Worm (Caenorhabditis elegans) whole organism, dauer: ENCODE measurements around the gene grl-23.

ENCODE experiments used
- unc-62 ChIP-seq: sonication (generic microtip); optimal IDR thresholded peaks from 2 replicates; lab custom pipeline; 2017; ENCODE audit warnings: missing biosample characterization, missing genetic modification reagents, missing genetic modification characterization

The grl-23 gene

DNA sequence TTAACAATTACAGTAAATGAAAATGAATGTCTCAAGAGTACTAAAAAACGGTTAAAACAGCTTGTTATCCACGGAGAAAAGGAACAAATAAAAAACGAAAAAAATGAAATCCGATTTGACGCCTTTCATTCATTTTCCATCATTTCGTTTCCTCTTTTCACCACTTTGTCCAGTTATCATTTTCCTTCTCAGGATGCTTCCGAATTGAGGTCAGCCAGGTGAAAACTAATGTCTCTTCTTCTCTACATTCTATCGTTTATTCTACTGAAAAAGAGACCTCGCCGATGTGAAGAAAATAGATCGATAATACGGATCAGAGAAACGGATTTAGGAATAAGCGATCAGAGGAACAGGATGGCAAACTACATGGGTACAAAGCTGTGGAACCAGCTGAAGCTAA, 50.6 kb downstream of the grl-23 start:
- no peak for TF ChIP-seq unc-62

DNA sequence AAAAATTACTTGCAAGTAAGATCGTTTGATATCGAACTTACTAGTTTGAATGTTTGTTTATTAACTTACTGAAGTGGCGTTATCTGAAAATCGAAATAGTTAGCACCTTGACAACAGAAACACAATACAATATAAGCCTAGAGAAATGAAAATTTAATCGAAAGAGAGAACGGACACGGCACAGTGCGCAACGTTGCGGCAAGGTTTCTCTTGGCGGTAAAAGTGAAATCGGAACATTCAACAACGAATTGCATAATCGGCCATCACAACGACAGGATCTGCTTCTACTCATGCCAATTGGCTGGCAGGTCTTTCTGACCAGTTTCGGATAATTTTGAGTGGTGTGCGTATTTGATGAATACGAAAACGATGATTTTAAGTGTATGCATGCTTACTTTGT, 51.2 kb downstream of the grl-23 start, which contains the start of gene dyf-4:
Gene dyf-4, minus strand, starts transcription at position 213 of the 400 bp plus-strand sequence.
- no peak for TF ChIP-seq unc-62
